Worm (Caenorhabditis elegans) whole organism, L2 larva: Measurements from ENCODE around the gene F49C12.4.

ENCODE experiments used
- C34F6.9 ChIP-seq: fragments of 150-350 bp; optimal IDR thresholded peaks from 2 replicates; lab custom pipeline; 2014; ENCODE audit warnings: missing biosample characterization, missing genetic modification characterization
- F13H6.1 ChIP-seq: sonication (generic microtip); optimal IDR thresholded peaks from 2 replicates; lab custom pipeline; 2016; ENCODE audit warnings: missing genetic modification characterization, missing compliant biosample characterization
- ZK546.5 ChIP-seq: sonication (generic microtip); optimal IDR thresholded peaks from 2 replicates; lab custom pipeline; 2017; ENCODE audit warnings: missing biosample characterization, missing genetic modification characterization
- alr-1 ChIP-seq: fragments of 150-350 bp; optimal IDR thresholded peaks from 2 replicates; lab custom pipeline; 2014; ENCODE audit warnings: missing biosample characterization, missing genetic modification characterization
- aly-2 ChIP-seq: fragments of 150-350 bp; optimal IDR thresholded peaks from 2 replicates; lab custom pipeline; 2014; ENCODE audit warnings: missing biosample characterization, missing genetic modification characterization
- ama-1 ChIP-seq: fragments of 150-350 bp; optimal IDR thresholded peaks from 2 replicates; lab custom pipeline; 2018; ENCODE audit warnings: inconsistent platforms
- blmp-1 ChIP-seq: sonication (generic microtip); optimal IDR thresholded peaks from 2 replicates; lab custom pipeline; 2017; ENCODE audit warnings: missing genetic modification characterization, mild to moderate bottlenecking, missing compliant biosample characterization, antibody characterized with exemption, moderate library complexity; ENCODE audit not compliant: insufficient read depth
- ceh-16 ChIP-seq: fragments of 150-350 bp; optimal IDR thresholded peaks from 2 replicates; lab custom pipeline; 2014; ENCODE audit warnings: missing biosample characterization, missing genetic modification characterization
- ceh-82 ChIP-seq: fragments of 150-350 bp; optimal IDR thresholded peaks from 2 replicates; lab custom pipeline; 2014; ENCODE audit warnings: missing biosample characterization, missing genetic modification characterization
- crh-2 ChIP-seq: sonication (generic microtip); optimal IDR thresholded peaks from 2 replicates; lab custom pipeline; 2017; ENCODE audit warnings: missing biosample characterization, missing genetic modification characterization
- dmd-4 ChIP-seq: sonication (generic microtip); optimal IDR thresholded peaks from 2 replicates; lab custom pipeline; 2017; ENCODE audit warnings: missing biosample characterization, missing genetic modification characterization
- elt-3 ChIP-seq: sonication (generic microtip); optimal IDR thresholded peaks from 2 replicates; lab custom pipeline; 2017; ENCODE audit warnings: missing biosample characterization, missing genetic modification characterization
- fos-1 ChIP-seq: fragments of 150-350 bp; optimal IDR thresholded peaks from 2 replicates; lab custom pipeline; 2014; ENCODE audit warnings: missing biosample characterization, missing genetic modification characterization
- gmeb-1 ChIP-seq: fragments of 150-350 bp; optimal IDR thresholded peaks from 2 replicates; lab custom pipeline; 2014; ENCODE audit warnings: missing biosample characterization, missing genetic modification characterization
- lin-11 ChIP-seq: fragments of 150-350 bp; sonication (generic microtip); optimal IDR thresholded peaks from 2 replicates; lab custom pipeline; 2014; ENCODE audit warnings: missing biosample characterization, missing genetic modification characterization, inconsistent platforms, mixed read lengths
- lin-13 ChIP-seq: fragments of 150-350 bp; optimal IDR thresholded peaks from 2 replicates; lab custom pipeline; 2014; ENCODE audit warnings: missing biosample characterization, missing genetic modification reagents, missing genetic modification characterization
- lsy-2 ChIP-seq, 2 experiments: fragments of 150-350 bp in 1 of 2; sonication (generic microtip) in 1 of 2; optimal IDR thresholded peaks; 2 replicates each; lab custom pipeline; 2014 to 2017; ENCODE audit warnings: missing biosample characterization in 2 of 2, missing genetic modification characterization in 2 of 2
- mab-5 ChIP-seq: fragments of 150-350 bp; optimal IDR thresholded peaks from 2 replicates; lab custom pipeline; 2014; ENCODE audit warnings: missing biosample characterization, missing genetic modification characterization
- mbf-1 ChIP-seq: sonication (generic microtip); optimal IDR thresholded peaks from 2 replicates; lab custom pipeline; 2017; ENCODE audit warnings: missing biosample characterization, missing genetic modification characterization
- mdl-1 ChIP-seq, 2 experiments: fragments of 150-350 bp in 1 of 2; sonication (generic microtip) in 1 of 2; optimal IDR thresholded peaks; 2 replicates each; lab custom pipeline; 2017; ENCODE audit warnings: missing biosample characterization in 2 of 2, missing genetic modification characterization in 2 of 2
- nhr-10 ChIP-seq: sonication (generic microtip); optimal IDR thresholded peaks from 2 replicates; lab custom pipeline; 2017; ENCODE audit warnings: missing biosample characterization, missing genetic modification characterization
- nhr-11 ChIP-seq: fragments of 150-350 bp; optimal IDR thresholded peaks from 2 replicates; lab custom pipeline; 2014; ENCODE audit warnings: missing biosample characterization, missing genetic modification characterization
- nhr-12 ChIP-seq: fragments of 150-350 bp; optimal IDR thresholded peaks from 2 replicates; lab custom pipeline; 2014; ENCODE audit warnings: missing biosample characterization, missing genetic modification characterization
- nhr-129 ChIP-seq: fragments of 150-350 bp; optimal IDR thresholded peaks from 2 replicates; lab custom pipeline; 2014; ENCODE audit warnings: missing biosample characterization, missing genetic modification characterization
- nhr-21 ChIP-seq: fragments of 150-350 bp; optimal IDR thresholded peaks from 2 replicates; lab custom pipeline; 2014; ENCODE audit warnings: missing biosample characterization, missing genetic modification characterization
- nhr-23 ChIP-seq: fragments of 150-350 bp; optimal IDR thresholded peaks from 2 replicates; lab custom pipeline; 2014; ENCODE audit warnings: missing biosample characterization, missing genetic modification reagents, missing genetic modification characterization
- nhr-237 ChIP-seq: fragments of 150-350 bp; optimal IDR thresholded peaks from 2 replicates; lab custom pipeline; 2014; ENCODE audit warnings: missing biosample characterization, missing genetic modification characterization
- nhr-25 ChIP-seq: fragments of 150-350 bp; sonication (generic microtip); optimal IDR thresholded peaks from 3 replicates; lab custom pipeline; 2014; ENCODE audit warnings: missing biosample characterization, missing genetic modification characterization
- nhr-6 ChIP-seq: fragments of 150-350 bp; optimal IDR thresholded peaks from 2 replicates; lab custom pipeline; 2014; ENCODE audit warnings: missing biosample characterization, missing genetic modification characterization
- sem-4 ChIP-seq: fragments of 150-350 bp; optimal IDR thresholded peaks from 2 replicates; lab custom pipeline; 2014; ENCODE audit warnings: missing biosample characterization, missing genetic modification reagents, missing genetic modification characterization
- skn-1 ChIP-seq: sonication (generic microtip); optimal IDR thresholded peaks from 2 replicates; lab custom pipeline; 2017; ENCODE audit warnings: missing biosample characterization, missing genetic modification characterization
- sma-3 ChIP-seq: sonication (generic microtip); optimal IDR thresholded peaks from 2 replicates; lab custom pipeline; 2016; ENCODE audit warnings: missing genetic modification reagents, missing genetic modification characterization, missing compliant biosample characterization
- sma-9 ChIP-seq, 2 experiments: fragments of 150-350 bp in 1 of 2; sonication (generic microtip) in 1 of 2; optimal IDR thresholded peaks; 2 replicates each; lab custom pipeline; 2014 to 2016; ENCODE audit warnings: missing genetic modification characterization in 2 of 2, mild to moderate bottlenecking in 1 of 2, missing biosample characterization in 1 of 2, missing compliant biosample characterization in 1 of 2, missing genetic modification reagents in 1 of 2, moderate library complexity in 1 of 2
- unc-39 ChIP-seq: fragments of 150-350 bp; optimal IDR thresholded peaks from 2 replicates; lab custom pipeline; 2014; ENCODE audit warnings: missing biosample characterization, missing genetic modification characterization
- unc-55 ChIP-seq: fragments of 150-350 bp; sonication (generic microtip); optimal IDR thresholded peaks from 3 replicates; lab custom pipeline; 2014; ENCODE audit warnings: missing biosample characterization, missing genetic modification reagents, missing genetic modification characterization
- zag-1 ChIP-seq: fragments of 150-350 bp; optimal IDR thresholded peaks from 2 replicates; lab custom pipeline; 2014; ENCODE audit warnings: missing biosample characterization, missing genetic modification characterization
- ztf-1 ChIP-seq: fragments of 200-800 bp; sonication (Bioruptor generic); conservative IDR thresholded peaks from 2 replicates; pipeline ENCODE4 v1.3.6; 2022; ENCODE audit warnings: missing genetic modification characterization, missing compliant biosample characterization
- ztf-11 ChIP-seq: sonication (generic microtip); optimal IDR thresholded peaks from 2 replicates; lab custom pipeline; 2017; ENCODE audit warnings: missing biosample characterization, missing genetic modification characterization

The F49C12.4 gene

ce11 chrIV:9323989-9324506 lies 20.2 kb upstream of the F49C12.4 start, which contains the start of the genes nspg-11 and F49C12.15:
TSS of gene nspg-11 (minus strand) at chrIV:9324089.
TSS of gene F49C12.15 (plus strand) at chrIV:9324456.
- no peak for TF ChIP-seq sem-4 (tag; lab: Kevin White, UChicago)
- no peak for TF ChIP-seq nhr-10 (tag; lab: Kevin White, UChicago)
- TF ChIP-seq lsy-2 (tag; optimal IDR thresholded peaks at IDR 0.05; lab: Kevin White, UChicago): no peak
- no peak for TF ChIP-seq unc-55 (GFP tag; lab: Kevin White, UChicago)
- no peak for TF ChIP-seq dmd-4 (tag; lab: Kevin White, UChicago)
- no peak for TF ChIP-seq ama-1 (lab: Kevin White, UChicago)
- TF ChIP-seq ztf-11 (tag; lab: Kevin White, UChicago): no peak
- TF ChIP-seq zag-1 (tag; lab: Kevin White, UChicago): no peak
- TF ChIP-seq mdl-1 (tag; optimal IDR thresholded peaks at IDR 0.05; lab: Kevin White, UChicago): no peak
- no peak for TF ChIP-seq nhr-23 (tag; lab: Kevin White, UChicago)
- no peak for TF ChIP-seq gmeb-1 (tag; lab: Kevin White, UChicago)
- no peak for TF ChIP-seq blmp-1
- no peak for TF ChIP-seq ceh-16 (tag; lab: Kevin White, UChicago)
- no peak for TF ChIP-seq lin-11 (tag; lab: Kevin White, UChicago)
- no peak for TF ChIP-seq elt-3 (tag; lab: Kevin White, UChicago)
- TF ChIP-seq F13H6.1 (tag; lab: Kevin White, UChicago): no peak
- no peak for TF ChIP-seq nhr-6 (tag; lab: Kevin White, UChicago)

- TF ChIP-seq sma-3 (GFP tag; lab: Kevin White, UChicago) (peak; percentile 25), nhr-25 (tag; lab: Kevin White, UChicago) (no peak), crh-2 (tag; lab: Kevin White, UChicago) (peak; percentile 25), unc-55 (GFP tag; lab: Kevin White, UChicago) (no peak), sma-9 (GFP tag; optimal IDR thresholded peaks at IDR 0.05; lab: Kevin White, UChicago) (peak; percentile 37), sma-9 (tag; optimal IDR thresholded peaks at IDR 0.05; lab: Kevin White, UChicago) (no peak), ama-1 (lab: Kevin White, UChicago) (peak; percentile 16)
Measured at ce11 chrIV:9322489-9322888, 18.6 kb upstream of the F49C12.4 start.

- no peak for TF ChIP-seq nhr-237 (tag; lab: Kevin White, UChicago)
- no peak for TF ChIP-seq lin-11 (tag; lab: Kevin White, UChicago)
- no peak for TF ChIP-seq ZK546.5
- TF ChIP-seq dmd-4 (tag; lab: Kevin White, UChicago): no peak
- TF ChIP-seq ceh-16 (tag; lab: Kevin White, UChicago): no peak
- TF ChIP-seq C34F6.9 (tag; lab: Kevin White, UChicago): peak; percentile 70
- no peak for TF ChIP-seq mab-5 (tag; lab: Kevin White, UChicago)
- no peak for TF ChIP-seq nhr-129 (tag; lab: Kevin White, UChicago)
- no peak for TF ChIP-seq lin-13 (GFP tag; lab: Kevin White, UChicago)
- TF ChIP-seq crh-2 (tag; lab: Kevin White, UChicago): peak; percentile 17
- no peak for TF ChIP-seq mbf-1 (tag; lab: Kevin White, UChicago)
- TF ChIP-seq gmeb-1 (tag; lab: Kevin White, UChicago): peak; percentile 7
- peak; percentile 67 for TF ChIP-seq fos-1
- peak in 1 of 2 experiments; percentile 56 for TF ChIP-seq lsy-2 (tag; optimal IDR thresholded peaks at IDR 0.05; lab: Kevin White, UChicago)
- peak; percentile 59 for TF ChIP-seq unc-55 (GFP tag; lab: Kevin White, UChicago)
Measured at ce11 chrIV:9321039-9321851, 17.4 kb upstream of the F49C12.4 start, which contains the start of the genes F49C12.12 and vha-17. TSS of gene F49C12.12 (minus strand) at chrIV:9321089. TSS of gene vha-17 (plus strand) at chrIV:9321801.

- no peak for TF ChIP-seq elt-3 (tag; lab: Kevin White, UChicago)
- TF ChIP-seq nhr-6 (tag; lab: Kevin White, UChicago): no peak
- TF ChIP-seq blmp-1: no peak
- no peak for TF ChIP-seq ceh-16 (tag; lab: Kevin White, UChicago)
- no peak for TF ChIP-seq C34F6.9 (tag; lab: Kevin White, UChicago)
- no peak for TF ChIP-seq ztf-11 (tag; lab: Kevin White, UChicago)
- TF ChIP-seq lin-13 (GFP tag; lab: Kevin White, UChicago): no peak
- no peak for TF ChIP-seq fos-1
- TF ChIP-seq aly-2: no peak
- no peak for TF ChIP-seq nhr-21 (tag; lab: Kevin White, UChicago)
- TF ChIP-seq nhr-129 (tag; lab: Kevin White, UChicago): no peak
- no peak for TF ChIP-seq ceh-82 (tag; lab: Kevin White, UChicago)
- no peak for TF ChIP-seq unc-39 (tag; lab: Kevin White, UChicago)
- no peak for TF ChIP-seq alr-1 (tag; lab: Kevin White, UChicago)
- TF ChIP-seq unc-55 (GFP tag; lab: Kevin White, UChicago): no peak
- no peak for TF ChIP-seq nhr-11 (tag; lab: Kevin White, UChicago)
- no peak for TF ChIP-seq skn-1 (tag; lab: Kevin White, UChicago)
- TF ChIP-seq nhr-12 (tag; lab: Kevin White, UChicago): no peak
- TF ChIP-seq sma-3 (GFP tag; lab: Kevin White, UChicago): no peak
- no peak for TF ChIP-seq ztf-1 (GFP tag; lab: Robert Waterston, UW)
- TF ChIP-seq, all 48 proteins: peak for 0
Measured at ce11 chrIV:9320023-9320422, 16.1 kb upstream of the F49C12.4 start.
